Worm (Caenorhabditis elegans) whole organism, mixed stage, embryonic: ENCODE measurements around the gene enu-3.1.
"Not testable (repeated sequence)": the region's sequence is repeated elsewhere in the genome, so short reads cannot be mapped to it uniquely, and the experiment has no call there.

Source experiments
- M03D4.4 ChIP-seq: sonication (generic microtip); optimal IDR thresholded peaks from 2 replicates; lab custom pipeline; 2017; ENCODE audit warnings: mild to moderate bottlenecking, missing genetic modification characterization, missing compliant biosample characterization
- bed-3 ChIP-seq: fragments of 200-800 bp; sonication (Bioruptor generic); optimal IDR thresholded peaks from 3 replicates; lab custom pipeline; 2018; ENCODE audit warnings: mild to moderate bottlenecking, missing genetic modification characterization, moderate library complexity, missing compliant biosample characterization
- blmp-1 ChIP-seq: fragments of 150-350 bp; optimal IDR thresholded peaks from 2 replicates; lab custom pipeline; 2014; ENCODE audit warnings: missing biosample characterization, missing genetic modification characterization
- ceh-39 ChIP-seq: fragments of 150-350 bp; optimal IDR thresholded peaks from 2 replicates; lab custom pipeline; 2014; ENCODE audit warnings: missing biosample characterization, missing genetic modification characterization
- ceh-43 ChIP-seq: fragments of 200-800 bp; sonication (Bioruptor generic); optimal IDR thresholded peaks from 2 replicates; lab custom pipeline; 2018; ENCODE audit warnings: mild to moderate bottlenecking, missing genetic modification characterization, moderate library complexity, missing compliant biosample characterization
- ceh-83 ChIP-seq: fragments of 200-800 bp; sonication (Bioruptor generic); optimal IDR thresholded peaks from 2 replicates; lab custom pipeline; 2018; ENCODE audit warnings: mild to moderate bottlenecking, missing genetic modification characterization, missing compliant biosample characterization
- ces-1 ChIP-seq: fragments of 150-350 bp; optimal IDR thresholded peaks from 2 replicates; lab custom pipeline; 2014; ENCODE audit warnings: missing biosample characterization, missing genetic modification reagents, missing genetic modification characterization
- cnd-1 ChIP-seq: fragments of 200-800 bp; sonication (Bioruptor generic); optimal IDR thresholded peaks from 2 replicates; lab custom pipeline; 2018; ENCODE audit warnings: mild to moderate bottlenecking, missing genetic modification characterization, missing compliant biosample characterization
- drap-1 ChIP-seq: fragments of 200-800 bp; sonication (Bioruptor generic); optimal IDR thresholded peaks from 3 replicates; lab custom pipeline; 2018; ENCODE audit warnings: mild to moderate bottlenecking, missing genetic modification characterization, missing compliant biosample characterization
- elt-1 ChIP-seq: sonication (generic microtip); optimal IDR thresholded peaks from 2 replicates; lab custom pipeline; 2017; ENCODE audit warnings: missing genetic modification characterization, mild to moderate bottlenecking, missing compliant biosample characterization, antibody characterized with exemption, moderate library complexity, borderline replicate concordance; ENCODE audit not compliant: insufficient read depth
- elt-3 ChIP-seq: fragments of 150-350 bp; optimal IDR thresholded peaks from 2 replicates; lab custom pipeline; 2014; ENCODE audit warnings: missing biosample characterization, missing genetic modification characterization
- flh-1 ChIP-seq: fragments of 200-800 bp; sonication (Bioruptor generic); optimal IDR thresholded peaks from 2 replicates; lab custom pipeline; 2018; ENCODE audit warnings: mild to moderate bottlenecking, missing genetic modification characterization, moderate library complexity, missing compliant biosample characterization
- ham-2 ChIP-seq: fragments of 200-800 bp; sonication (Bioruptor generic); optimal IDR thresholded peaks from 2 replicates; lab custom pipeline; 2018; ENCODE audit warnings: mild to moderate bottlenecking, missing genetic modification characterization, missing compliant biosample characterization
- hlh-1 ChIP-seq: fragments of 150-350 bp; optimal IDR thresholded peaks from 2 replicates; lab custom pipeline; 2014; ENCODE audit warnings: missing biosample characterization, missing genetic modification reagents, missing genetic modification characterization
- lin-13 ChIP-seq: fragments of 150-350 bp; optimal IDR thresholded peaks from 2 replicates; lab custom pipeline; 2014; ENCODE audit warnings: missing biosample characterization, missing genetic modification characterization
- lin-32 ChIP-seq: fragments of 200-800 bp; sonication (Bioruptor generic); optimal IDR thresholded peaks from 2 replicates; lab custom pipeline; 2018; ENCODE audit warnings: mild to moderate bottlenecking, missing genetic modification characterization, missing compliant biosample characterization
- lsy-2 ChIP-seq: fragments of 150-350 bp; optimal IDR thresholded peaks from 2 replicates; lab custom pipeline; 2014; ENCODE audit warnings: missing biosample characterization, missing genetic modification characterization
- mab-5 ChIP-seq: fragments of 150-350 bp; optimal IDR thresholded peaks from 2 replicates; lab custom pipeline; 2014; ENCODE audit warnings: missing biosample characterization, missing genetic modification characterization
- mep-1 ChIP-seq: fragments of 150-350 bp; optimal IDR thresholded peaks from 2 replicates; lab custom pipeline; 2017; ENCODE audit warnings: missing biosample characterization, missing genetic modification reagents, missing genetic modification characterization, inconsistent platforms
- mls-2 ChIP-seq: sonication (generic microtip); optimal IDR thresholded peaks from 2 replicates; lab custom pipeline; 2016; ENCODE audit warnings: mild to moderate bottlenecking, missing genetic modification characterization, moderate library complexity, missing compliant biosample characterization
- nhr-12 ChIP-seq: fragments of 150-350 bp; optimal IDR thresholded peaks from 2 replicates; lab custom pipeline; 2014; ENCODE audit warnings: missing biosample characterization, missing genetic modification characterization
- nhr-2 ChIP-seq: fragments of 150-350 bp; optimal IDR thresholded peaks from 2 replicates; lab custom pipeline; 2014; ENCODE audit warnings: missing biosample characterization, missing genetic modification characterization
- nhr-237 ChIP-seq: fragments of 150-350 bp; optimal IDR thresholded peaks from 2 replicates; lab custom pipeline; 2014; ENCODE audit warnings: missing biosample characterization, missing genetic modification characterization
- nhr-28 ChIP-seq: fragments of 150-350 bp; optimal IDR thresholded peaks from 2 replicates; lab custom pipeline; 2014; ENCODE audit warnings: missing biosample characterization, missing genetic modification characterization
- nhr-76 ChIP-seq: sonication (generic microtip); optimal IDR thresholded peaks from 2 replicates; lab custom pipeline; 2017; ENCODE audit warnings: missing biosample characterization, missing genetic modification characterization
- pha-4 ChIP-seq: fragments of 150-350 bp; optimal IDR thresholded peaks from 2 replicates; lab custom pipeline; 2018; ENCODE audit warnings: missing biosample characterization, missing genetic modification reagents, missing genetic modification characterization
- sem-2 ChIP-seq: fragments of 200-800 bp; sonication (Bioruptor generic); optimal IDR thresholded peaks from 2 replicates; lab custom pipeline; 2018; ENCODE audit warnings: mild to moderate bottlenecking, missing genetic modification characterization, missing compliant biosample characterization
- snpc-4 ChIP-seq: fragments of 150-350 bp; optimal IDR thresholded peaks from 2 replicates; lab custom pipeline; 2014; ENCODE audit warnings: missing biosample characterization, missing genetic modification characterization
- sptf-1 ChIP-seq: sonication (generic microtip); optimal IDR thresholded peaks from 2 replicates; lab custom pipeline; 2017; ENCODE audit warnings: mild to moderate bottlenecking, missing genetic modification characterization, moderate library complexity, missing compliant biosample characterization
- tbx-8 ChIP-seq: fragments of 200-800 bp; sonication (Bioruptor generic); optimal IDR thresholded peaks from 2 replicates; lab custom pipeline; 2018; ENCODE audit warnings: mild to moderate bottlenecking, missing genetic modification characterization, moderate library complexity, missing compliant biosample characterization
- unc-120 ChIP-seq: sonication (generic microtip); optimal IDR thresholded peaks from 2 replicates; lab custom pipeline; 2017; ENCODE audit warnings: missing genetic modification characterization, missing compliant biosample characterization; ENCODE audit not compliant: poor library complexity, severe bottlenecking
- unc-39 ChIP-seq: fragments of 150-350 bp; optimal IDR thresholded peaks from 2 replicates; lab custom pipeline; 2014; ENCODE audit warnings: missing biosample characterization, missing genetic modification characterization
- unc-62 ChIP-seq: fragments of 150-350 bp; optimal IDR thresholded peaks from 2 replicates; lab custom pipeline; 2014; ENCODE audit warnings: missing biosample characterization, missing genetic modification reagents, missing genetic modification characterization
- zip-8 ChIP-seq: fragments of 150-350 bp; optimal IDR thresholded peaks from 2 replicates; lab custom pipeline; 2014; ENCODE audit warnings: missing biosample characterization, missing genetic modification characterization
- ztf-11 ChIP-seq: fragments of 150-350 bp; optimal IDR thresholded peaks from 2 replicates; lab custom pipeline; 2014; ENCODE audit warnings: missing biosample characterization, missing genetic modification characterization

The enu-3.1 gene

ce11 chrIII:10427882-10428281 lies 8.2 kb upstream of the enu-3.1 start, which contains the start of gene prp-3:
prp-3 (minus strand) TSS chrIII:10427982.
- TF ChIP-seq sem-2 (GFP tag; lab: Kevin White, UChicago) (no peak), ztf-11 (tag; lab: Kevin White, UChicago) (no peak), nhr-237 (tag; lab: Kevin White, UChicago) (no peak), unc-62 (GFP tag; lab: Kevin White, UChicago) (no peak), lsy-2 (tag; lab: Kevin White, UChicago) (no peak), blmp-1 (tag; lab: Kevin White, UChicago) (no peak), sptf-1 (tag; lab: Kevin White, UChicago) (no peak), lin-13 (no peak), mls-2 (tag; lab: Kevin White, UChicago) (no peak), ces-1 (GFP tag; lab: Kevin White, UChicago) (no peak), unc-39 (tag; lab: Kevin White, UChicago) (no peak), flh-1 (GFP tag; lab: Kevin White, UChicago) (no peak), mep-1 (no peak), lin-32 (GFP tag; lab: Kevin White, UChicago) (no peak), nhr-28 (no peak), elt-1 (tag; lab: Kevin White, UChicago) (no peak), nhr-76 (tag; lab: Kevin White, UChicago) (no peak), hlh-1 (tag; lab: Kevin White, UChicago) (no peak), ham-2 (GFP tag; lab: Kevin White, UChicago) (no peak)

ce11 chrIII:10432104-10432503 lies 4.0 kb upstream of the enu-3.1 start:
- TF ChIP-seq blmp-1 (tag; lab: Kevin White, UChicago) (no peak), mep-1 (no peak), pha-4 (peak; percentile 4), nhr-76 (tag; lab: Kevin White, UChicago) (no peak), nhr-237 (tag; lab: Kevin White, UChicago) (no peak), ces-1 (GFP tag; lab: Kevin White, UChicago) (peak; percentile 21), ceh-83 (GFP tag; lab: Kevin White, UChicago) (peak; percentile 84), lin-32 (GFP tag; lab: Kevin White, UChicago) (peak; percentile 53), sem-2 (GFP tag; lab: Kevin White, UChicago) (peak; percentile 34), ceh-39 (tag; lab: Kevin White, UChicago) (no peak), M03D4.4 (tag; lab: Kevin White, UChicago) (peak; percentile 75), sptf-1 (tag; lab: Kevin White, UChicago) (peak; percentile 72), ham-2 (GFP tag; lab: Kevin White, UChicago) (peak; percentile 2), snpc-4 (tag; lab: Kevin White, UChicago) (no peak), hlh-1 (tag; lab: Kevin White, UChicago) (peak; percentile 92), drap-1 (peak; percentile 72), zip-8 (tag; lab: Kevin White, UChicago) (no peak), mls-2 (tag; lab: Kevin White, UChicago) (peak; percentile 69), cnd-1 (peak; percentile 79), unc-39 (tag; lab: Kevin White, UChicago) (no peak), lin-13 (peak; percentile 50), mab-5 (tag; lab: Kevin White, UChicago) (peak; percentile 54), elt-1 (tag; lab: Kevin White, UChicago) (no peak), bed-3 (GFP tag; lab: Kevin White, UChicago) (peak; percentile 21), tbx-8 (GFP tag; lab: Kevin White, UChicago) (no peak), nhr-12 (no peak), ztf-11 (tag; lab: Kevin White, UChicago) (no peak), unc-62 (GFP tag; lab: Kevin White, UChicago) (peak; percentile 73), unc-120 (tag; lab: Kevin White, UChicago) (peak; percentile 86), elt-3 (tag; lab: Kevin White, UChicago) (no peak), nhr-2 (tag; lab: Kevin White, UChicago) (no peak), ceh-43 (GFP tag; lab: Kevin White, UChicago) (peak; percentile 46), flh-1 (GFP tag; lab: Kevin White, UChicago) (peak; percentile 17), lsy-2 (tag; lab: Kevin White, UChicago) (peak; percentile 8), nhr-28 (peak; percentile 14)

ce11 chrIII:10438780-10439179 lies 2.7 kb downstream of the enu-3.1 start, which contains the start of gene H04D03.6:
H04D03.6 (minus strand) TSS chrIII:10438880.
- not testable (repeated sequence) for TF ChIP-seq lin-32 (GFP tag; lab: Kevin White, UChicago); blmp-1 (tag; lab: Kevin White, UChicago); M03D4.4 (tag; lab: Kevin White, UChicago)
